Worm (Caenorhabditis elegans) whole organism, L1 larva: ENCODE results near the gene zif-1.

Experiments
- C04F5.9 ChIP-seq: sonication (generic microtip); optimal IDR thresholded peaks from 2 replicates; lab custom pipeline; 2016; ENCODE audit warnings: missing genetic modification characterization, missing compliant biosample characterization
- Y116A8C.19 ChIP-seq: sonication (generic microtip); optimal IDR thresholded peaks from 2 replicates; lab custom pipeline; 2016; ENCODE audit warnings: missing compliant biosample characterization, missing genetic modification characterization, borderline replicate concordance
- aha-1 ChIP-seq: fragments of 150-350 bp; optimal IDR thresholded peaks from 2 replicates; lab custom pipeline; 2014; ENCODE audit warnings: missing biosample characterization, missing genetic modification characterization
- aly-2 ChIP-seq: fragments of 150-350 bp; optimal IDR thresholded peaks from 2 replicates; lab custom pipeline; 2014; ENCODE audit warnings: missing biosample characterization, missing genetic modification characterization
- ama-1 ChIP-seq: fragments of 150-350 bp; optimal IDR thresholded peaks from 2 replicates; lab custom pipeline; 2014
- blmp-1 ChIP-seq: fragments of 150-350 bp; optimal IDR thresholded peaks from 2 replicates; lab custom pipeline; 2014; ENCODE audit warnings: missing biosample characterization, missing genetic modification characterization
- ceh-63 ChIP-seq: fragments of 200-800 bp; sonication (Bioruptor generic); optimal IDR thresholded peaks from 2 replicates; lab custom pipeline; 2018; ENCODE audit warnings: mild to moderate bottlenecking, missing genetic modification characterization, missing compliant biosample characterization
- ceh-8 ChIP-seq: fragments of 200-800 bp; sonication (Bioruptor generic); optimal IDR thresholded peaks from 2 replicates; lab custom pipeline; 2018; ENCODE audit warnings: mild to moderate bottlenecking, missing genetic modification characterization, moderate library complexity, missing compliant biosample characterization
- ceh-82 ChIP-seq, 3 experiments: fragments of 150-350 bp in 1 of 3; sonication (generic microtip) in 2 of 3; optimal IDR thresholded peaks; 2 replicates each; lab custom pipeline; 2014 to 2017; ENCODE audit warnings: missing biosample characterization in 3 of 3, missing genetic modification characterization in 3 of 3
- ces-1 ChIP-seq: fragments of 150-350 bp; optimal IDR thresholded peaks from 2 replicates; lab custom pipeline; 2014; ENCODE audit warnings: missing biosample characterization, missing genetic modification reagents, missing genetic modification characterization
- dpl-1 ChIP-seq, 3 experiments: fragments of 150-350 bp in 2 of 3; sonication (generic microtip) in 1 of 3; optimal IDR thresholded peaks; 2 replicates each; lab custom pipeline; 2014 to 2017; ENCODE audit warnings: missing biosample characterization in 3 of 3, missing genetic modification characterization in 3 of 3, missing genetic modification reagents in 3 of 3
- dsc-1 ChIP-seq: sonication (generic microtip); optimal IDR thresholded peaks from 2 replicates; lab custom pipeline; 2016; ENCODE audit warnings: mild to moderate bottlenecking, missing genetic modification characterization, missing compliant biosample characterization
- efl-1 ChIP-seq, 4 experiments: fragments of 150-350 bp; optimal IDR thresholded peaks in 3 of 4; peaks in 1 of 4; 1 replicate in 1 of 4; 2 replicates in 3 of 4; lab custom pipeline; 2014; ENCODE audit warnings: missing biosample characterization in 2 of 4, missing genetic modification characterization in 2 of 4, missing genetic modification reagents in 2 of 4
- egl-13 ChIP-seq: sonication (generic microtip); optimal IDR thresholded peaks from 2 replicates; lab custom pipeline; 2016; ENCODE audit warnings: missing genotype, missing genetic modification reagents, missing genetic modification characterization, missing compliant biosample characterization
- elt-2 ChIP-seq: sonication (generic microtip); optimal IDR thresholded peaks from 2 replicates; lab custom pipeline; 2016; ENCODE audit warnings: missing genetic modification characterization, mild to moderate bottlenecking, inconsistent platforms, missing compliant biosample characterization, missing genetic modification reagents
- elt-3 ChIP-seq, 6 experiments: fragments of 150-350 bp in 1 of 6; sonication (generic microtip); optimal IDR thresholded peaks; 2 replicates each; lab custom pipeline; 2017 to 2018; ENCODE audit warnings: missing biosample characterization in 6 of 6, missing genetic modification characterization in 6 of 6, inconsistent platforms in 1 of 6
- ets-5 ChIP-seq: fragments of 200-800 bp; sonication (Bioruptor generic); IDR thresholded peaks from 2 replicates; pipeline ENCODE4 v1.3.6; 2022; ENCODE audit warnings: missing genetic modification characterization, missing compliant biosample characterization
- fkh-10 ChIP-seq: sonication (generic microtip); optimal IDR thresholded peaks from 2 replicates; lab custom pipeline; 2017; ENCODE audit warnings: missing biosample characterization, missing genetic modification reagents, missing genetic modification characterization
- fkh-8 ChIP-seq: sonication (generic microtip); optimal IDR thresholded peaks from 2 replicates; lab custom pipeline; 2016; ENCODE audit warnings: mild to moderate bottlenecking, missing genetic modification characterization, missing compliant biosample characterization
- hpl-2 ChIP-seq: fragments of 150-350 bp; optimal IDR thresholded peaks from 2 replicates; lab custom pipeline; 2014; ENCODE audit warnings: missing biosample characterization, missing genetic modification reagents, missing genetic modification characterization
- isw-1 ChIP-seq: fragments of 200-800 bp; sonication (Bioruptor generic); IDR thresholded peaks from 2 replicates; pipeline ENCODE4 v1.3.6; 2022; ENCODE audit warnings: missing genetic modification characterization, missing compliant biosample characterization
- jun-1 ChIP-seq: fragments of 150-350 bp; optimal IDR thresholded peaks from 2 replicates; lab custom pipeline; 2014; ENCODE audit warnings: missing biosample characterization, missing genetic modification reagents, missing genetic modification characterization
- lin-13 ChIP-seq: fragments of 150-350 bp; optimal IDR thresholded peaks from 2 replicates; lab custom pipeline; 2014; ENCODE audit warnings: missing biosample characterization, missing genetic modification reagents, missing genetic modification characterization
- lin-14 ChIP-seq: fragments of 200-800 bp; sonication (Bioruptor generic); optimal IDR thresholded peaks from 2 replicates; lab custom pipeline; 2018; ENCODE audit warnings: mild to moderate bottlenecking, missing genetic modification characterization, moderate library complexity, missing compliant biosample characterization
- lin-15B ChIP-seq: fragments of 150-350 bp; sonication (generic microtip); optimal IDR thresholded peaks from 3 replicates; lab custom pipeline; 2014; ENCODE audit warnings: missing biosample characterization, missing genetic modification characterization
- lin-35 ChIP-seq, 2 experiments: fragments of 150-350 bp; optimal IDR thresholded peaks; 2 replicates each; lab custom pipeline; 2014; ENCODE audit warnings: missing biosample characterization in 2 of 2, missing genetic modification characterization in 2 of 2, missing genetic modification reagents in 2 of 2
- lin-39 ChIP-seq: fragments of 150-350 bp; optimal IDR thresholded peaks from 2 replicates; lab custom pipeline; 2014; ENCODE audit warnings: missing biosample characterization, missing genetic modification reagents, missing genetic modification characterization
- lsy-2 ChIP-seq, 2 experiments: fragments of 150-350 bp; optimal IDR thresholded peaks; 2 replicates each; lab custom pipeline; 2014; ENCODE audit warnings: missing biosample characterization in 2 of 2, missing genetic modification characterization in 2 of 2
- mab-9 ChIP-seq: fragments of 200-800 bp; sonication (Bioruptor generic); IDR thresholded peaks from 2 replicates; pipeline ENCODE4 v1.3.6; 2022; ENCODE audit warnings: missing genetic modification reagents, missing genetic modification characterization, missing compliant biosample characterization
- mef-2 ChIP-seq: fragments of 150-350 bp; optimal IDR thresholded peaks from 2 replicates; lab custom pipeline; 2014; ENCODE audit warnings: missing biosample characterization, missing genetic modification characterization
- nhr-11 ChIP-seq: fragments of 150-350 bp; optimal IDR thresholded peaks from 2 replicates; lab custom pipeline; 2014; ENCODE audit warnings: missing biosample characterization, missing genetic modification characterization
- nhr-19 ChIP-seq: fragments of 200-800 bp; sonication (Bioruptor generic); conservative IDR thresholded peaks from 2 replicates; pipeline ENCODE4 v1.3.6; 2022; ENCODE audit warnings: missing genetic modification characterization, missing compliant biosample characterization
- nhr-237 ChIP-seq: fragments of 150-350 bp; optimal IDR thresholded peaks from 2 replicates; lab custom pipeline; 2014; ENCODE audit warnings: missing biosample characterization, missing genetic modification characterization
- nhr-28 ChIP-seq: fragments of 150-350 bp; optimal IDR thresholded peaks from 2 replicates; lab custom pipeline; 2014; ENCODE audit warnings: missing biosample characterization, missing genetic modification characterization
- nhr-71 ChIP-seq: sonication (generic microtip); optimal IDR thresholded peaks from 2 replicates; lab custom pipeline; 2016; ENCODE audit warnings: mild to moderate bottlenecking, missing genetic modification characterization, moderate library complexity, missing compliant biosample characterization
- nhr-77 ChIP-seq: fragments of 150-350 bp; optimal IDR thresholded peaks from 2 replicates; lab custom pipeline; 2014; ENCODE audit warnings: missing biosample characterization, missing genetic modification characterization
- nhr-84 ChIP-seq: sonication (generic microtip); optimal IDR thresholded peaks from 2 replicates; lab custom pipeline; 2017; ENCODE audit warnings: missing biosample characterization, missing genetic modification characterization
- nhr-85 ChIP-seq: sonication (generic microtip); peaks from one replicate; lab custom pipeline; 2016; ENCODE audit warnings: missing genetic modification characterization, inconsistent platforms, missing compliant biosample characterization
- pqm-1 ChIP-seq: sonication (generic microtip); optimal IDR thresholded peaks from 3 replicates; lab custom pipeline; 2017; ENCODE audit warnings: missing biosample characterization, missing genetic modification characterization
- rnt-1 ChIP-seq: sonication (generic microtip); optimal IDR thresholded peaks from 2 replicates; lab custom pipeline; 2016; ENCODE audit warnings: mild to moderate bottlenecking, missing genetic modification characterization, moderate library complexity, missing compliant biosample characterization
- skn-1 ChIP-seq: fragments of 150-350 bp; optimal IDR thresholded peaks from 2 replicates; lab custom pipeline; 2014; ENCODE audit warnings: missing biosample characterization, missing genetic modification characterization
- snu-23 ChIP-seq: sonication (generic microtip); optimal IDR thresholded peaks from 2 replicates; lab custom pipeline; 2016; ENCODE audit warnings: missing genetic modification characterization, missing compliant biosample characterization
- sptf-1 ChIP-seq: fragments of 150-350 bp; optimal IDR thresholded peaks from 2 replicates; lab custom pipeline; 2014; ENCODE audit warnings: missing biosample characterization, missing genetic modification characterization
- sup-37 ChIP-seq: fragments of 200-800 bp; sonication (Bioruptor generic); optimal IDR thresholded peaks from 2 replicates; lab custom pipeline; 2018; ENCODE audit warnings: mild to moderate bottlenecking, missing genetic modification characterization, missing compliant biosample characterization
- swsn-7 ChIP-seq: sonication (generic microtip); optimal IDR thresholded peaks from 2 replicates; lab custom pipeline; 2016; ENCODE audit warnings: missing genetic modification characterization, missing compliant biosample characterization
- tbx-2 ChIP-seq: sonication (generic microtip); optimal IDR thresholded peaks from 2 replicates; lab custom pipeline; 2016; ENCODE audit warnings: missing genetic modification characterization, missing compliant biosample characterization
- unc-130 ChIP-seq: fragments of 150-350 bp; optimal IDR thresholded peaks from 2 replicates; lab custom pipeline; 2017; ENCODE audit warnings: missing biosample characterization, missing genetic modification characterization, inconsistent platforms
- unc-86 ChIP-seq: sonication (generic microtip); optimal IDR thresholded peaks from 2 replicates; lab custom pipeline; 2016; ENCODE audit warnings: missing genetic modification characterization, missing compliant biosample characterization
- unc-98 ChIP-seq: fragments of 200-800 bp; sonication (Bioruptor generic); IDR thresholded peaks from 2 replicates; pipeline ENCODE4 v1.3.6; 2022; ENCODE audit warnings: missing genetic modification characterization, missing compliant biosample characterization
- vab-15 ChIP-seq: sonication (generic microtip); optimal IDR thresholded peaks from 2 replicates; lab custom pipeline; 2017; ENCODE audit warnings: missing genotype, mild to moderate bottlenecking, missing genetic modification characterization, missing compliant biosample characterization
- zag-1 ChIP-seq: fragments of 150-350 bp; optimal IDR thresholded peaks from 2 replicates; lab custom pipeline; 2014; ENCODE audit warnings: missing biosample characterization, missing genetic modification characterization

zif-1 gene

ce11 chrIII:8983135-8983534 lies 19.4 kb upstream of the zif-1 start:
- TF ChIP-seq hpl-2 (GFP tag; lab: Kevin White, UChicago) (no peak), fkh-10 (GFP tag; lab: Kevin White, UChicago) (no peak), ceh-8 (GFP tag; lab: Kevin White, UChicago) (no peak), nhr-28 (tag; lab: Kevin White, UChicago) (no peak), ets-5 (GFP tag; lab: Robert Waterston, UW) (no peak), dsc-1 (tag; lab: Kevin White, UChicago) (peak; percentile 34), nhr-77 (tag; lab: Kevin White, UChicago) (no peak), aly-2 (tag; lab: Kevin White, UChicago) (no peak), nhr-84 (tag; lab: Kevin White, UChicago) (no peak), elt-3 (tag; optimal IDR thresholded peaks at IDR 0.05; lab: Kevin White, UChicago) (peak in 3 of 6 experiments; percentile 38 to 69 (median 51)), efl-1 (optimal IDR thresholded peaks at IDR 0.05; lab: Kevin White, UChicago) (no peak), efl-1 (GFP tag; optimal IDR thresholded peaks at IDR 0.05 in 1 of 2; lab: Kevin White, UChicago) (no peak), lin-14 (peak; percentile 59), lin-35 (GFP tag; optimal IDR thresholded peaks at IDR 0.05; lab: Kevin White, UChicago) (no peak), nhr-71 (tag; lab: Kevin White, UChicago) (peak; percentile 29), zag-1 (tag; lab: Kevin White, UChicago) (no peak), unc-86 (tag; lab: Kevin White, UChicago) (peak; percentile 52), blmp-1 (peak; percentile 83), snu-23 (GFP tag; lab: Kevin White, UChicago) (peak; percentile 33), unc-98 (GFP tag; lab: Robert Waterston, UW) (no peak), mab-9 (GFP tag; lab: Robert Waterston, UW) (no peak)

ce11 chrIII:8983811-8984210 lies 18.8 kb upstream of the zif-1 start:
- TF ChIP-seq egl-13 (tag; lab: Kevin White, UChicago) (no peak), sup-37 (GFP tag; lab: Kevin White, UChicago) (no peak), ama-1 (lab: Kevin White, UChicago) (no peak), unc-130 (tag; lab: Kevin White, UChicago) (no peak), lsy-2 (tag; optimal IDR thresholded peaks at IDR 0.05; lab: Kevin White, UChicago) (peak in 1 of 2 experiments; percentile 46), aha-1 (tag; lab: Kevin White, UChicago) (no peak), elt-2 (no peak), sptf-1 (tag; lab: Kevin White, UChicago) (no peak), vab-15 (no peak), C04F5.9 (tag; lab: Kevin White, UChicago) (no peak), nhr-11 (no peak), jun-1 (peak; percentile 5), rnt-1 (no peak), tbx-2 (tag; lab: Kevin White, UChicago) (peak; percentile 18), lin-13 (GFP tag; lab: Kevin White, UChicago) (no peak), ets-5 (GFP tag; lab: Robert Waterston, UW) (no peak), fkh-10 (GFP tag; lab: Kevin White, UChicago) (no peak), fkh-8 (tag; lab: Kevin White, UChicago) (no peak), ceh-82 (tag; optimal IDR thresholded peaks at IDR 0.05; lab: Kevin White, UChicago) (no peak), nhr-71 (tag; lab: Kevin White, UChicago) (peak; percentile 50), Y116A8C.19 (tag; lab: Kevin White, UChicago) (no peak), lin-35 (GFP tag; optimal IDR thresholded peaks at IDR 0.05; lab: Kevin White, UChicago) (peak; percentile 15 to 68), mef-2 (tag; lab: Kevin White, UChicago) (no peak), lin-15B (tag; lab: Kevin White, UChicago) (no peak), efl-1 (optimal IDR thresholded peaks at IDR 0.05; lab: Kevin White, UChicago) (no peak), efl-1 (GFP tag; optimal IDR thresholded peaks at IDR 0.05 in 1 of 2; lab: Kevin White, UChicago) (peak in 1 of 2 experiments; percentile 91), nhr-19 (peak; percentile 36; the same call in 1 of the 2 replicates), isw-1 (GFP tag; lab: Robert Waterston, UW) (no peak), lin-39 (no peak), ceh-63 (no peak), ces-1 (GFP tag; lab: Kevin White, UChicago) (no peak), dpl-1 (GFP tag; optimal IDR thresholded peaks at IDR 0.05; lab: Kevin White, UChicago) (peak in 1 of 3 experiments; percentile 20), nhr-237 (tag; lab: Kevin White, UChicago) (no peak), skn-1 (tag; lab: Kevin White, UChicago) (peak; percentile 23), swsn-7 (tag; lab: Kevin White, UChicago) (no peak), nhr-85 (peak; percentile 69), pqm-1 (no peak)
